Worm (Caenorhabditis elegans) whole organism, L1 larva: Measurements from ENCODE around the gene sru-22.
"Not testable (repeated sequence)": the region's sequence is repeated elsewhere in the genome, so short reads cannot be mapped to it uniquely, and the experiment has no call there.

Experiments
- ceh-63 ChIP-seq: fragments of 200-800 bp; sonication (Bioruptor generic); optimal IDR thresholded peaks from 2 replicates; lab custom pipeline; 2018; ENCODE audit warnings: mild to moderate bottlenecking, missing genetic modification characterization, missing compliant biosample characterization
- efl-1 ChIP-seq, 4 experiments: fragments of 150-350 bp; optimal IDR thresholded peaks in 3 of 4; peaks in 1 of 4; 1 replicate in 1 of 4; 2 replicates in 3 of 4; lab custom pipeline; 2014; ENCODE audit warnings: missing biosample characterization in 2 of 4, missing genetic modification characterization in 2 of 4, missing genetic modification reagents in 2 of 4
- elt-2 ChIP-seq: sonication (generic microtip); optimal IDR thresholded peaks from 2 replicates; lab custom pipeline; 2016; ENCODE audit warnings: missing genetic modification characterization, mild to moderate bottlenecking, inconsistent platforms, missing compliant biosample characterization, missing genetic modification reagents
- mef-2 ChIP-seq: fragments of 150-350 bp; optimal IDR thresholded peaks from 2 replicates; lab custom pipeline; 2014; ENCODE audit warnings: missing biosample characterization, missing genetic modification characterization
- nhr-71 ChIP-seq: sonication (generic microtip); optimal IDR thresholded peaks from 2 replicates; lab custom pipeline; 2016; ENCODE audit warnings: mild to moderate bottlenecking, missing genetic modification characterization, moderate library complexity, missing compliant biosample characterization
- nhr-76 ChIP-seq: sonication (generic microtip); optimal IDR thresholded peaks from 2 replicates; lab custom pipeline; 2017; ENCODE audit warnings: missing biosample characterization, missing genetic modification characterization
- nhr-85 ChIP-seq: sonication (generic microtip); peaks from one replicate; lab custom pipeline; 2016; ENCODE audit warnings: missing genetic modification characterization, inconsistent platforms, missing compliant biosample characterization
- skn-1 ChIP-seq: fragments of 150-350 bp; optimal IDR thresholded peaks from 2 replicates; lab custom pipeline; 2014; ENCODE audit warnings: missing biosample characterization, missing genetic modification characterization
- snu-23 ChIP-seq: sonication (generic microtip); optimal IDR thresholded peaks from 2 replicates; lab custom pipeline; 2016; ENCODE audit warnings: missing genetic modification characterization, missing compliant biosample characterization
- swsn-7 ChIP-seq: sonication (generic microtip); optimal IDR thresholded peaks from 2 replicates; lab custom pipeline; 2016; ENCODE audit warnings: missing genetic modification characterization, missing compliant biosample characterization
- unc-130 ChIP-seq: fragments of 150-350 bp; optimal IDR thresholded peaks from 2 replicates; lab custom pipeline; 2017; ENCODE audit warnings: missing biosample characterization, missing genetic modification characterization, inconsistent platforms
- unc-86 ChIP-seq: sonication (generic microtip); optimal IDR thresholded peaks from 2 replicates; lab custom pipeline; 2016; ENCODE audit warnings: missing genetic modification characterization, missing compliant biosample characterization
- vab-15 ChIP-seq: sonication (generic microtip); optimal IDR thresholded peaks from 2 replicates; lab custom pipeline; 2017; ENCODE audit warnings: missing genotype, mild to moderate bottlenecking, missing genetic modification characterization, missing compliant biosample characterization

The sru-22 gene

ce11 chrV:15929882-15930281 is 44.9 kb downstream of the sru-22 start, which contains the start of gene srbc-77:
Gene srbc-77 (plus strand): TSS chrV:15930182.
- TF ChIP-seq efl-1 (optimal IDR thresholded peaks at IDR 0.05; lab: Kevin White, UChicago); efl-1 (GFP tag; optimal IDR thresholded peaks at IDR 0.05 in 1 of 2; lab: Kevin White, UChicago); nhr-76 (tag; lab: Kevin White, UChicago); vab-15: not testable (repeated sequence)

- TF ChIP-seq unc-86 (tag; lab: Kevin White, UChicago) (no peak), mef-2 (no peak), snu-23 (GFP tag; lab: Kevin White, UChicago) (no peak), efl-1 (optimal IDR thresholded peaks at IDR 0.05; lab: Kevin White, UChicago) (no peak), efl-1 (GFP tag; optimal IDR thresholded peaks at IDR 0.05 in 1 of 2; lab: Kevin White, UChicago) (no peak), skn-1 (no peak), nhr-85 (no peak)
Observed at ce11 chrV:15928325-15928724, 46.4 kb downstream of the sru-22 start, which contains the start of gene pzf-1. Gene pzf-1 (minus strand): TSS chrV:15928425.

ce11 chrV:15924307-15924706 is 50.4 kb downstream of the sru-22 start, which contains the start of gene nhr-108:
Gene nhr-108 (minus strand): TSS chrV:15924472.
- no peak for TF ChIP-seq efl-1 (optimal IDR thresholded peaks at IDR 0.05; lab: Kevin White, UChicago)
- TF ChIP-seq efl-1 (GFP tag; optimal IDR thresholded peaks at IDR 0.05 in 1 of 2; lab: Kevin White, UChicago): peak in 1 of 2 experiments; percentile 85
- peak; percentile 22 for TF ChIP-seq elt-2 (tag; lab: Kevin White, UChicago)
- TF ChIP-seq nhr-71: no peak
- TF ChIP-seq ceh-63: no peak
- no peak for TF ChIP-seq swsn-7 (tag; lab: Kevin White, UChicago)
- TF ChIP-seq, all 84 proteins: peak for 2

ce11 chrV:15922979-15923378 is 51.8 kb downstream of the sru-22 start, which contains the start of gene F35E8.13:
Gene F35E8.13 (plus strand): TSS chrV:15923279.
- TF ChIP-seq unc-130 (tag; lab: Kevin White, UChicago): no peak
